Worm (Caenorhabditis elegans) whole organism, late embryonic: ENCODE measurements around the gene srx-63.

ENCODE experiments used
- C08G9.2 ChIP-seq: sonication (generic microtip); optimal IDR thresholded peaks from 2 replicates; lab custom pipeline; 2016; ENCODE audit warnings: mild to moderate bottlenecking, missing genetic modification characterization, moderate library complexity, missing compliant biosample characterization
- K09A11.1 ChIP-seq: sonication (generic microtip); optimal IDR thresholded peaks from 2 replicates; lab custom pipeline; 2017; ENCODE audit warnings: antibody characterized with exemption, mild to moderate bottlenecking, missing genetic modification characterization, missing compliant biosample characterization; ENCODE audit not compliant: insufficient read depth
- Y22D7AL.16 ChIP-seq: sonication (generic microtip); optimal IDR thresholded peaks from 2 replicates; lab custom pipeline; 2016; ENCODE audit warnings: missing genetic modification characterization, missing compliant biosample characterization
- ceh-14 ChIP-seq: sonication (generic microtip); optimal IDR thresholded peaks from 2 replicates; lab custom pipeline; 2016; ENCODE audit warnings: missing genotype, missing genetic modification characterization, missing compliant biosample characterization
- ceh-18 ChIP-seq: sonication (generic microtip); optimal IDR thresholded peaks from 2 replicates; lab custom pipeline; 2016; ENCODE audit warnings: missing genetic modification characterization, missing compliant biosample characterization
- ceh-19 ChIP-seq: fragments of 200-800 bp; sonication (Bioruptor generic); optimal IDR thresholded peaks from 2 replicates; lab custom pipeline; 2018; ENCODE audit warnings: mild to moderate bottlenecking, missing genetic modification characterization, missing compliant biosample characterization
- ceh-24 ChIP-seq: sonication (generic microtip); optimal IDR thresholded peaks from 2 replicates; lab custom pipeline; 2016; ENCODE audit warnings: mild to moderate bottlenecking, missing genetic modification characterization, missing compliant biosample characterization
- ceh-30 ChIP-seq: fragments of 150-350 bp; optimal IDR thresholded peaks from 2 replicates; lab custom pipeline; 2014; ENCODE audit warnings: missing biosample characterization, missing genetic modification characterization
- ceh-31 ChIP-seq: sonication (generic microtip); optimal IDR thresholded peaks from 2 replicates; lab custom pipeline; 2016; ENCODE audit warnings: missing genetic modification characterization, missing compliant biosample characterization
- ceh-48 ChIP-seq: sonication (generic microtip); optimal IDR thresholded peaks from 2 replicates; lab custom pipeline; 2016; ENCODE audit warnings: missing genetic modification characterization, inconsistent platforms, missing compliant biosample characterization
- che-1 ChIP-seq: sonication (generic microtip); optimal IDR thresholded peaks from 2 replicates; lab custom pipeline; 2016; ENCODE audit warnings: mild to moderate bottlenecking, missing genetic modification characterization, missing compliant biosample characterization
- dve-1 ChIP-seq: sonication (generic microtip); optimal IDR thresholded peaks from 2 replicates; lab custom pipeline; 2017; ENCODE audit warnings: antibody characterized with exemption, mild to moderate bottlenecking, missing genetic modification characterization, missing compliant biosample characterization
- elt-2 ChIP-seq: sonication (generic microtip); optimal IDR thresholded peaks from 2 replicates; lab custom pipeline; 2016; ENCODE audit warnings: missing genetic modification reagents, missing genetic modification characterization, missing compliant biosample characterization
- elt-4 ChIP-seq: sonication (generic microtip); optimal IDR thresholded peaks from 2 replicates; lab custom pipeline; 2016; ENCODE audit warnings: missing genetic modification characterization, missing compliant biosample characterization
- fax-1 ChIP-seq: sonication (generic microtip); optimal IDR thresholded peaks from 2 replicates; lab custom pipeline; 2016; ENCODE audit warnings: missing genotype, missing genetic modification characterization, missing compliant biosample characterization
- fkh-10 ChIP-seq: fragments of 150-350 bp; optimal IDR thresholded peaks from 2 replicates; lab custom pipeline; 2014; ENCODE audit warnings: missing biosample characterization, missing genetic modification reagents, missing genetic modification characterization
- fkh-6 ChIP-seq: sonication (generic microtip); optimal IDR thresholded peaks from 2 replicates; lab custom pipeline; 2016; ENCODE audit warnings: missing genetic modification characterization, missing compliant biosample characterization
- hlh-15 ChIP-seq: sonication (generic microtip); optimal IDR thresholded peaks from 2 replicates; lab custom pipeline; 2016; ENCODE audit warnings: missing genetic modification characterization, missing compliant biosample characterization
- hlh-6 ChIP-seq: sonication (generic microtip); optimal IDR thresholded peaks from 2 replicates; lab custom pipeline; 2016; ENCODE audit warnings: missing genotype, missing genetic modification characterization, missing compliant biosample characterization
- hlh-8 ChIP-seq: sonication (generic microtip); optimal IDR thresholded peaks from 2 replicates; lab custom pipeline; 2016; ENCODE audit warnings: missing genotype, missing genetic modification characterization, missing compliant biosample characterization
- lim-6 ChIP-seq: sonication (generic microtip); optimal IDR thresholded peaks from 2 replicates; lab custom pipeline; 2016; ENCODE audit warnings: missing genetic modification characterization, missing compliant biosample characterization
- lin-11 ChIP-seq: fragments of 200-800 bp; sonication (Bioruptor generic); optimal IDR thresholded peaks from 2 replicates; lab custom pipeline; 2018; ENCODE audit warnings: mild to moderate bottlenecking, missing genetic modification characterization, missing compliant biosample characterization
- madf-2 ChIP-seq: sonication (generic microtip); optimal IDR thresholded peaks from 2 replicates; lab custom pipeline; 2017; ENCODE audit warnings: missing genetic modification characterization, missing compliant biosample characterization
- mec-3 ChIP-seq: sonication (generic microtip); optimal IDR thresholded peaks from 2 replicates; lab custom pipeline; 2016; ENCODE audit warnings: borderline replicate concordance, missing genetic modification characterization, missing compliant biosample characterization
- nhr-11 ChIP-seq: fragments of 150-350 bp; optimal IDR thresholded peaks from 2 replicates; lab custom pipeline; 2014; ENCODE audit warnings: missing biosample characterization, missing genetic modification characterization
- nhr-232 ChIP-seq: sonication (generic microtip); optimal IDR thresholded peaks from 2 replicates; lab custom pipeline; 2016; ENCODE audit warnings: missing genetic modification characterization, missing compliant biosample characterization
- odd-2 ChIP-seq: sonication (generic microtip); optimal IDR thresholded peaks from 2 replicates; lab custom pipeline; 2017; ENCODE audit warnings: antibody characterized with exemption, mild to moderate bottlenecking, missing genetic modification characterization, missing compliant biosample characterization
- pax-1 ChIP-seq: fragments of 150-350 bp; optimal IDR thresholded peaks from 2 replicates; lab custom pipeline; 2014; ENCODE audit warnings: missing biosample characterization, missing genetic modification characterization
- pha-4 ChIP-seq: fragments of 150-350 bp; optimal IDR thresholded peaks from 2 replicates; lab custom pipeline; 2018; ENCODE audit warnings: missing biosample characterization, missing genetic modification reagents, missing genetic modification characterization
- pqm-1 ChIP-seq: sonication (generic microtip); optimal IDR thresholded peaks from 2 replicates; lab custom pipeline; 2016; ENCODE audit warnings: missing genetic modification characterization, missing compliant biosample characterization
- pros-1 ChIP-seq: fragments of 150-350 bp; optimal IDR thresholded peaks from 2 replicates; lab custom pipeline; 2014; ENCODE audit warnings: missing biosample characterization, missing genetic modification reagents, missing genetic modification characterization
- ref-2 ChIP-seq: sonication (generic microtip); optimal IDR thresholded peaks from 2 replicates; lab custom pipeline; 2016; ENCODE audit warnings: missing genetic modification characterization, missing compliant biosample characterization
- sdc-2 ChIP-seq: sonication (generic microtip); optimal IDR thresholded peaks from 2 replicates; lab custom pipeline; 2016; ENCODE audit warnings: missing genotype, missing genetic modification characterization, missing compliant biosample characterization
- sox-2 ChIP-seq: fragments of 200-800 bp; sonication (Bioruptor generic); IDR thresholded peaks from 2 replicates; pipeline ENCODE4 v1.3.6; 2022; ENCODE audit warnings: missing genetic modification reagents, missing genetic modification characterization, missing compliant biosample characterization
- sox-4 ChIP-seq: sonication (generic microtip); optimal IDR thresholded peaks from 2 replicates; lab custom pipeline; 2017; ENCODE audit warnings: mild to moderate bottlenecking, missing genetic modification characterization, inconsistent platforms, missing compliant biosample characterization
- syd-9 ChIP-seq: sonication (generic microtip); optimal IDR thresholded peaks from 2 replicates; lab custom pipeline; 2016; ENCODE audit warnings: mild to moderate bottlenecking, missing genetic modification characterization, moderate library complexity, missing compliant biosample characterization
- tbx-2 ChIP-seq: sonication (generic microtip); optimal IDR thresholded peaks from 2 replicates; lab custom pipeline; 2016; ENCODE audit warnings: missing genetic modification characterization, missing compliant biosample characterization
- zip-5 ChIP-seq: sonication (generic microtip); optimal IDR thresholded peaks from 2 replicates; lab custom pipeline; 2016; ENCODE audit warnings: missing genetic modification characterization, missing compliant biosample characterization

Gene srx-63

ce11 chrV:3931326-3931725 lies at the start of gene srx-63:
srx-63 (plus strand) TSS chrV:3931626.
- TF ChIP-seq ceh-14 (tag; lab: Kevin White, UChicago) (no peak), sox-4 (no peak), nhr-232 (tag; lab: Kevin White, UChicago) (no peak), Y22D7AL.16 (tag; lab: Kevin White, UChicago) (no peak), fkh-10 (GFP tag; lab: Kevin White, UChicago) (no peak), zip-5 (no peak), mec-3 (no peak), sox-2 (GFP tag; lab: Robert Waterston, UW) (no peak), nhr-11 (tag; lab: Kevin White, UChicago) (no peak), che-1 (tag; lab: Kevin White, UChicago) (no peak), lin-11 (tag; lab: Kevin White, UChicago) (no peak), ceh-24 (tag; lab: Kevin White, UChicago) (no peak), pros-1 (tag; lab: Kevin White, UChicago) (no peak), sdc-2 (no peak), pax-1 (no peak), pqm-1 (tag; lab: Kevin White, UChicago) (no peak), ceh-19 (GFP tag; lab: Kevin White, UChicago) (no peak), tbx-2 (tag; lab: Kevin White, UChicago) (no peak), ceh-31 (tag; lab: Kevin White, UChicago) (no peak), dve-1 (no peak)

DNA sequence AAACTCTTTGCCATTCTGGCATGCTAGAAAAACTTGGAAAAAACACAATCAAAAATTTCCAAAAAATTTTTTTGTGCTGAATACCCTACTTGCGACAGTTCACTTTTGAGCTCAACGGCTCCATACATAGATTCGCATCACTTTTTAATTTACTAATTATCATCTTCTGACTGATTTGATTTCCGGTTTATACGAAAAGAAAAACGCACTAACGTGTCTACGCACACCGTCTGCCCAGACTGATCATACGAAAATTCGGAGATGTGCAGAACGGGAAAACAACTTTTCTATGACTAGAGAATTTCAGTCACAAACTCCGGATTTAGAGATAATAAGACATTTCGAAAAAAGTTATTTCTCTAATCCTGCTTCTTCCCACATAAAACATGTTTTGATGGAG lies 46.9 kb upstream of the srx-63 start:
- TF ChIP-seq sdc-2 (no peak), odd-2 (no peak), madf-2 (tag; lab: Kevin White, UChicago) (no peak), lin-11 (tag; lab: Kevin White, UChicago) (no peak), ceh-30 (tag; lab: Kevin White, UChicago) (no peak), ref-2 (no peak), hlh-6 (tag; lab: Kevin White, UChicago) (no peak), hlh-15 (no peak), fax-1 (tag; lab: Kevin White, UChicago) (no peak), elt-4 (tag; lab: Kevin White, UChicago) (no peak), pros-1 (tag; lab: Kevin White, UChicago) (no peak), lim-6 (tag; lab: Kevin White, UChicago) (no peak)

ce11 chrV:3886104-3886503 lies 45.3 kb upstream of the srx-63 start, which contains the start of gene nhr-124:
nhr-124 (minus strand) TSS chrV:3886204.
- no peak for TF ChIP-seq pha-4
- no peak for TF ChIP-seq elt-4 (tag; lab: Kevin White, UChicago)
- TF ChIP-seq nhr-232 (tag; lab: Kevin White, UChicago) = no peak
- TF ChIP-seq pros-1 (tag; lab: Kevin White, UChicago) = no peak
- TF ChIP-seq hlh-8 = no peak
- TF ChIP-seq ceh-18 (tag; lab: Kevin White, UChicago) = no peak
- no peak for TF ChIP-seq ceh-48 (tag; lab: Kevin White, UChicago)
- no peak for TF ChIP-seq syd-9

DNA sequence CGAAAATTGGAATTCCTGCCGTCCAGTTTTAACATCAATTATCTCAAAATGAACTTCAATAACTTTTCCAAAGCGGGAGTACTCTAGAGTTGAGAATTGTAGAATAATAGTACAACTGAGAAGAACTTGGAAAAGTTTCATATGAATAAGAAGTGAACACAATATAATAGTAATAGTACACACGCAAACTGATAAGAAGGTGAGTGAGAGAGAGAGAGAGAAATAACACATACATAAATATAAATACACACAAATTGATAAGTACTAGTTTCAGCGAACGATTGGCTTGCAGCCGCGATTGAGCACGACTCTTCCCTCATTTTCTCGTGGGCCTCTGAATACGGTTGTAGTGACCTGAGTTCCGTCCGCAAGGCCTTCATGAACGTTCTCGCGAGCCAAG lies 42.3 kb upstream of the srx-63 start, which contains the start of gene C17E7.13:
Gene C17E7.13 (minus strand): TSS at position 176 of the 400 bp plus-strand sequence.
- TF ChIP-seq K09A11.1 (tag; lab: Kevin White, UChicago) (no peak), elt-2 (tag; lab: Kevin White, UChicago) (peak; percentile 16), fkh-6 (tag; lab: Kevin White, UChicago) (no peak), C08G9.2 (tag; lab: Kevin White, UChicago) (no peak)
